Worm (Caenorhabditis elegans): ENCODE results near the gene srh-36.

DNA sequence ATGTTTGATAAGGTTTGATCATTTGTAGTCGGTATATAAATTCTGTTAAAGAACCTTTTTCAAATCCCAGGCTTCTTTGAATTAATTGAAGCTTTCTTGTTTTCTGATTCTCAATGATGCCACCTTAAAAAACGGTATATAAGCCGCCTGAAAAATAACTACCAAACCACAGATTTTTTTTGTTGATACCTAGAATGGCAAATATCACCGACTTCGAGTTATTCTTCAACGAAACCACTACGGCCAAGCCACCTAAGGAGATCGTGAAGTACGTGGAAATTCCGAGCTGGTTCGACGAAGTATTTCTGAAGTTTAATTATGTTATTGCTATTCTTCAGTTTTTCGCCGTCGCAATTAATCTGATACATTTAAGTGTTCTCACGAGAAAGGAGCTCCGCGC is 9.3 kb upstream of the srh-36 start, which contains the start of gene srw-2:
- TF ChIP-seq pha-4 (tag; optimal IDR thresholded peaks at IDR 0.05) (no peak), ztf-11 (tag; optimal IDR thresholded peaks at IDR 0.05) (no peak), nhr-76 (tag; optimal IDR thresholded peaks at IDR 0.05) (no peak), zip-8 (tag; optimal IDR thresholded peaks at IDR 0.05) (no peak), unc-62 (GFP tag; optimal IDR thresholded peaks at IDR 0.05) (no peak), lin-13 (tag; optimal IDR thresholded peaks at IDR 0.05) (no peak), ces-1 (GFP tag; optimal IDR thresholded peaks at IDR 0.05) (no peak), mls-2 (tag; optimal IDR thresholded peaks at IDR 0.05) (no peak), bed-3 (GFP tag; optimal IDR thresholded peaks at IDR 0.05) (no peak), unc-39 (tag; optimal IDR thresholded peaks at IDR 0.05) (no peak), nhr-237 (tag; optimal IDR thresholded peaks at IDR 0.05) (no peak), lsy-2 (tag; optimal IDR thresholded peaks at IDR 0.05) (no peak), nhr-28 (tag; optimal IDR thresholded peaks at IDR 0.05) (no peak)
